Fruit fly (Drosophila melanogaster): Measurements from ENCODE around the gene Unc-76.

DNA sequence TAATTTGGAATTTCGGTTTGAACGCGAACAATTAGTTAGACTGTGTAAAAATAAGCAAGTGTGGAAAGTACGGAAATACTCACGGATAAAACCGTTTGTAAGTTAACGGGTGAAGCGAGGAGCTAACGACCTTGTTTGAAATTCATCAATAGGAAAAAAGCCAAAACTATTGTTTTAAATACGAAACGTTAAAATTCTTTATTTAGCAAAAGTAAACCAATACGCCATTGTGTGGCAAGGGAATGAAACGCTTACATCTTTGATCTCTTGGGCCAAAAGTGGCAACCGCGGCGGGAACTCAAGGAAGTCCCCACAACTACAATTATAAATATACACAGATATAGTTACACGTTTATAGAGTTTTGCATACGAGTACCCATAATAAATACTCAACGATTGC, 14.2 kb upstream of the Unc-76 start, which contains the start of gene CG14054:
- no peak for TF ChIP-seq OdsH (GFP tag; optimal IDR thresholded peaks at IDR 0.05)
- TF ChIP-seq usp (GFP tag; optimal IDR thresholded peaks at IDR 0.05), result no peak
- no peak for TF ChIP-seq Abd-B (GFP tag; optimal IDR thresholded peaks at IDR 0.05)
- no peak for TF ChIP-seq psq (GFP tag; optimal IDR thresholded peaks at IDR 0.05)
- no peak for TF ChIP-seq CrebA (GFP tag; optimal IDR thresholded peaks at IDR 0.05; ENCODE audit: borderline replicate concordance)
- TF ChIP-seq Jra (GFP tag; optimal IDR thresholded peaks at IDR 0.05), result no peak
- no peak for TF ChIP-seq dl (GFP tag; optimal IDR thresholded peaks at IDR 0.05; ENCODE audit: insufficient read depth in 1 of 2, partially characterized antibody in 2 of 2)
- no peak for TF ChIP-seq dsf (GFP tag; optimal IDR thresholded peaks at IDR 0.05; ENCODE audit: borderline replicate concordance)
- TF ChIP-seq Sp1 (GFP tag; optimal IDR thresholded peaks at IDR 0.05), result no peak
- no peak for TF ChIP-seq h (GFP tag; optimal IDR thresholded peaks at IDR 0.05)
- no peak for TF ChIP-seq pan (optimal IDR thresholded peaks at IDR 0.05)
- no peak for TF ChIP-seq rgr (GFP tag; optimal IDR thresholded peaks at IDR 0.05)
